Worm (Caenorhabditis elegans): ENCODE results near the gene lin-52.

- no peak for TF ChIP-seq C38D4.7 (GFP tag; optimal IDR thresholded peaks at IDR 0.05)
- TF ChIP-seq ref-2 (tag; optimal IDR thresholded peaks at IDR 0.05): no peak
- no peak for TF ChIP-seq lim-6 (tag; optimal IDR thresholded peaks at IDR 0.05)
Observed at ce11 chrIII:9822942-9823341, 1.6 kb downstream of the lin-52 start, which contains the start of gene arl-5.

Data from whole organism, late embryonic.